Worm (Caenorhabditis elegans) whole organism, L4/young adult: ENCODE results near the gene K02F6.7.

Experiments
- dao-5 ChIP-seq: sonication (generic microtip); optimal IDR thresholded peaks from 2 replicates; lab custom pipeline; 2016; ENCODE audit warnings: missing genotype, missing genetic modification characterization, moderate library complexity, missing compliant biosample characterization
- him-1 ChIP-seq: sonication (generic microtip); optimal IDR thresholded peaks from 2 replicates; lab custom pipeline; 2016; ENCODE audit warnings: missing genotype, missing genetic modification reagents, missing genetic modification characterization, missing compliant biosample characterization

- TF ChIP-seq dao-5 (tag; lab: Kevin White, UChicago): no peak
- TF ChIP-seq him-1 (tag; lab: Kevin White, UChicago): no peak
These were observed 540 bp upstream of the K02F6.7 start, which contains the start of gene K02F6.4 for ce11 chrII:2538194-2538593.
